Worm (Caenorhabditis elegans) whole organism, L2 larva: ENCODE measurements around the gene srx-16.

Experiments
- ZK546.5 ChIP-seq: sonication (generic microtip); optimal IDR thresholded peaks from 2 replicates; lab custom pipeline; 2017; ENCODE audit warnings: missing biosample characterization, missing genetic modification characterization
- ceh-82 ChIP-seq: fragments of 150-350 bp; optimal IDR thresholded peaks from 2 replicates; lab custom pipeline; 2014; ENCODE audit warnings: missing biosample characterization, missing genetic modification characterization
- lin-11 ChIP-seq: fragments of 150-350 bp; sonication (generic microtip); optimal IDR thresholded peaks from 2 replicates; lab custom pipeline; 2014; ENCODE audit warnings: missing biosample characterization, missing genetic modification characterization, inconsistent platforms, mixed read lengths
- lin-13 ChIP-seq: fragments of 150-350 bp; optimal IDR thresholded peaks from 2 replicates; lab custom pipeline; 2014; ENCODE audit warnings: missing biosample characterization, missing genetic modification reagents, missing genetic modification characterization
- lin-39 ChIP-seq: fragments of 150-350 bp; optimal IDR thresholded peaks from 2 replicates; lab custom pipeline; 2014; ENCODE audit warnings: missing biosample characterization, missing genetic modification reagents, missing genetic modification characterization
- unc-39 ChIP-seq: fragments of 150-350 bp; optimal IDR thresholded peaks from 2 replicates; lab custom pipeline; 2014; ENCODE audit warnings: missing biosample characterization, missing genetic modification characterization

- TF ChIP-seq unc-39 (tag; lab: Kevin White, UChicago) (no peak), ZK546.5 (tag; lab: Kevin White, UChicago) (no peak), lin-13 (GFP tag; lab: Kevin White, UChicago) (no peak), ceh-82 (tag; lab: Kevin White, UChicago) (no peak), lin-11 (tag; lab: Kevin White, UChicago) (no peak), lin-39 (no peak)
Observed at ce11 chrV:6949770-6950169, 26.4 kb upstream of the srx-16 start, which contains the start of gene Y57E12B.11.
